Worm (Caenorhabditis elegans) whole organism, young adult: Measurements from ENCODE around the gene cdf-2.

Experiments
- B0019.2 ChIP-seq: fragments of 200-800 bp; sonication (Bioruptor generic); conservative IDR thresholded peaks from 2 replicates; pipeline ENCODE4 v1.3.6; 2022; ENCODE audit warnings: missing genetic modification reagents, missing genetic modification characterization, missing compliant biosample characterization
- B0035.1 ChIP-seq: sonication (generic microtip); optimal IDR thresholded peaks from 2 replicates; lab custom pipeline; 2016; ENCODE audit warnings: missing genetic modification characterization, mild to moderate bottlenecking, missing compliant biosample characterization, missing genotype, missing genetic modification reagents
- B0261.1 ChIP-seq: sonication (generic microtip); optimal IDR thresholded peaks from 2 replicates; lab custom pipeline; 2016; ENCODE audit warnings: mild to moderate bottlenecking, missing genetic modification characterization, moderate library complexity, missing compliant biosample characterization
- C06A6.2 ChIP-seq: fragments of 200-800 bp; sonication (Bioruptor generic); conservative IDR thresholded peaks from 2 replicates; pipeline ENCODE4 v1.3.6; 2022; ENCODE audit warnings: missing genetic modification characterization, missing compliant biosample characterization
- C17E4.6 ChIP-seq: fragments of 200-800 bp; sonication (Bioruptor generic); IDR thresholded peaks from 2 replicates; pipeline ENCODE4 v1.3.6; 2022; ENCODE audit warnings: missing genetic modification reagents, missing genetic modification characterization, missing compliant biosample characterization
- F23B12.7 ChIP-seq: sonication (generic microtip); optimal IDR thresholded peaks from 2 replicates; lab custom pipeline; 2017; ENCODE audit warnings: missing genetic modification characterization, mild to moderate bottlenecking, missing compliant biosample characterization, antibody characterized with exemption, moderate library complexity; ENCODE audit not compliant: insufficient read depth
- F33H1.4 ChIP-seq: fragments of 200-800 bp; sonication (Bioruptor generic); IDR thresholded peaks from 2 replicates; pipeline ENCODE4 v1.3.6; 2022; ENCODE audit warnings: missing genetic modification reagents, missing genetic modification characterization, missing compliant biosample characterization
- F39B2.1 ChIP-seq: fragments of 200-800 bp; sonication (Bioruptor generic); IDR thresholded peaks from 2 replicates; pipeline ENCODE4 v1.3.6; 2022; ENCODE audit warnings: missing genetic modification reagents, missing genetic modification characterization, missing compliant biosample characterization
- K12H6.12 ChIP-seq: fragments of 200-800 bp; sonication (Bioruptor generic); optimal IDR thresholded peaks from 2 replicates; lab custom pipeline; 2018; ENCODE audit warnings: mild to moderate bottlenecking, missing genetic modification characterization, missing compliant biosample characterization
- Y79H2A.3 ChIP-seq: fragments of 200-800 bp; sonication (Bioruptor generic); conservative IDR thresholded peaks from 2 replicates; pipeline ENCODE4 v1.3.6; 2022; ENCODE audit warnings: missing genetic modification reagents, missing genetic modification characterization, missing compliant biosample characterization
- ZK185.1 ChIP-seq: sonication (generic microtip); optimal IDR thresholded peaks from 2 replicates; lab custom pipeline; 2016; ENCODE audit warnings: mild to moderate bottlenecking, missing genetic modification characterization, missing compliant biosample characterization; ENCODE audit not compliant: poor library complexity, severe bottlenecking
- aptf-3 ChIP-seq: fragments of 200-800 bp; sonication (Bioruptor generic); IDR thresholded peaks from 2 replicates; pipeline ENCODE4 v1.3.6; 2022; ENCODE audit warnings: missing genetic modification characterization, missing compliant biosample characterization
- bed-1 ChIP-seq: fragments of 200-800 bp; sonication (Bioruptor generic); IDR thresholded peaks from 2 replicates; pipeline ENCODE4 v1.3.6; 2022; ENCODE audit warnings: missing genetic modification reagents, missing genetic modification characterization, missing compliant biosample characterization
- ceh-100 ChIP-seq: fragments of 200-800 bp; sonication (Bioruptor generic); IDR thresholded peaks from 2 replicates; pipeline ENCODE4 v1.3.6; 2022; ENCODE audit warnings: missing genetic modification reagents, missing genetic modification characterization, missing compliant biosample characterization
- ceh-79 ChIP-seq: sonication (generic microtip); optimal IDR thresholded peaks from 2 replicates; lab custom pipeline; 2017; ENCODE audit warnings: mild to moderate bottlenecking, missing genetic modification characterization, missing compliant biosample characterization
- dox-1 ChIP-seq: fragments of 200-800 bp; sonication (Bioruptor generic); IDR thresholded peaks from 2 replicates; pipeline ENCODE4 v1.3.6; 2022; ENCODE audit warnings: missing genetic modification reagents, missing genetic modification characterization, missing compliant biosample characterization
- dpl-1 ChIP-seq: fragments of 150-350 bp; optimal IDR thresholded peaks from 2 replicates; lab custom pipeline; 2014; ENCODE audit warnings: missing biosample characterization, missing genetic modification reagents, missing genetic modification characterization
- efl-1 ChIP-seq: fragments of 150-350 bp; optimal IDR thresholded peaks from 2 replicates; lab custom pipeline; 2014; ENCODE audit warnings: missing biosample characterization, missing genetic modification reagents, missing genetic modification characterization
- egl-44 ChIP-seq: fragments of 200-800 bp; sonication (Bioruptor generic); IDR thresholded peaks from 2 replicates; pipeline ENCODE4 v1.3.6; 2022; ENCODE audit warnings: missing genetic modification reagents, missing genetic modification characterization, missing compliant biosample characterization
- ets-4 ChIP-seq: fragments of 200-800 bp; sonication (Bioruptor generic); optimal IDR thresholded peaks from 2 replicates; lab custom pipeline; 2018; ENCODE audit warnings: mild to moderate bottlenecking, missing genetic modification characterization, missing compliant biosample characterization
- him-1 ChIP-seq: sonication (generic microtip); optimal IDR thresholded peaks from 2 replicates; lab custom pipeline; 2016; ENCODE audit warnings: missing genotype, missing genetic modification reagents, missing genetic modification characterization, missing compliant biosample characterization
- hmg-20 ChIP-seq: fragments of 200-800 bp; sonication (Bioruptor generic); IDR thresholded peaks from 2 replicates; pipeline ENCODE4 v1.3.6; 2022; ENCODE audit warnings: missing genetic modification reagents, missing genetic modification characterization, missing compliant biosample characterization
- hrde-1 ChIP-seq: sonication (generic microtip); optimal IDR thresholded peaks from 2 replicates; lab custom pipeline; 2016; ENCODE audit warnings: missing genetic modification characterization, mild to moderate bottlenecking, missing compliant biosample characterization, moderate library complexity, missing genotype, missing genetic modification reagents, borderline replicate concordance
- hsf-1 ChIP-seq: fragments of 200-800 bp; sonication (Bioruptor generic); IDR thresholded peaks from 2 replicates; pipeline ENCODE4 v1.3.6; 2022; ENCODE audit warnings: missing genetic modification reagents, missing genetic modification characterization, missing compliant biosample characterization
- let-526 ChIP-seq: fragments of 200-800 bp; sonication (Bioruptor generic); IDR thresholded peaks from 2 replicates; pipeline ENCODE4 v1.3.6; 2022; ENCODE audit warnings: missing genetic modification reagents, missing genetic modification characterization, missing compliant biosample characterization
- let-607 ChIP-seq, 2 experiments: fragments of 200-800 bp in 1 of 2; sonication (Bioruptor generic) in 1 of 2; sonication (generic microtip) in 1 of 2; optimal IDR thresholded peaks; 2 replicates each; lab custom pipeline; 2016 to 2018; ENCODE audit warnings: mild to moderate bottlenecking in 2 of 2, missing compliant biosample characterization in 2 of 2, missing genetic modification characterization in 2 of 2, moderate library complexity in 2 of 2, missing genotype in 1 of 2
- lin-40 ChIP-seq: sonication (generic microtip); optimal IDR thresholded peaks from 2 replicates; lab custom pipeline; 2016; ENCODE audit warnings: missing genetic modification characterization, mild to moderate bottlenecking, missing compliant biosample characterization, missing genotype, missing genetic modification reagents
- lir-1 ChIP-seq: fragments of 200-800 bp; sonication (Bioruptor generic); conservative IDR thresholded peaks from 2 replicates; pipeline ENCODE4 v1.3.6; 2022; ENCODE audit warnings: missing genetic modification reagents, missing genetic modification characterization, missing compliant biosample characterization
- lsy-27 ChIP-seq: sonication (generic microtip); optimal IDR thresholded peaks from 2 replicates; lab custom pipeline; 2017; ENCODE audit warnings: missing genetic modification characterization, mild to moderate bottlenecking, missing compliant biosample characterization, antibody characterized with exemption, missing genotype, borderline replicate concordance; ENCODE audit not compliant: insufficient read depth
- madf-3 ChIP-seq: fragments of 200-800 bp; sonication (Bioruptor generic); IDR thresholded peaks from 2 replicates; pipeline ENCODE4 v1.3.6; 2022; ENCODE audit warnings: missing genetic modification reagents, missing genetic modification characterization, missing compliant biosample characterization
- madf-6 ChIP-seq: fragments of 200-800 bp; sonication (Bioruptor generic); IDR thresholded peaks from 2 replicates; pipeline ENCODE4 v1.3.6; 2022; ENCODE audit warnings: missing genetic modification reagents, missing genetic modification characterization, missing compliant biosample characterization
- mcd-1 ChIP-seq: fragments of 200-800 bp; sonication (Bioruptor generic); IDR thresholded peaks from 2 replicates; pipeline ENCODE4 v1.3.6; 2022; ENCODE audit warnings: missing genetic modification reagents, missing genetic modification characterization, missing compliant biosample characterization
- mes-4 ChIP-seq: sonication (generic microtip); optimal IDR thresholded peaks from 2 replicates; lab custom pipeline; 2016; ENCODE audit warnings: missing genotype, missing genetic modification characterization, missing compliant biosample characterization
- nfya-2 ChIP-seq: fragments of 200-800 bp; sonication (Bioruptor generic); IDR thresholded peaks from 2 replicates; pipeline ENCODE4 v1.3.6; 2022; ENCODE audit warnings: missing genetic modification reagents, missing genetic modification characterization, missing compliant biosample characterization
- nhr-120 ChIP-seq: fragments of 200-800 bp; sonication (Bioruptor generic); IDR thresholded peaks from 2 replicates; pipeline ENCODE4 v1.3.6; 2022; ENCODE audit warnings: missing genetic modification characterization, missing compliant biosample characterization
- nhr-80 ChIP-seq: sonication (generic microtip); optimal IDR thresholded peaks from 2 replicates; lab custom pipeline; 2016; ENCODE audit warnings: missing genetic modification characterization, missing compliant biosample characterization
- repo-1 ChIP-seq: sonication (generic microtip); optimal IDR thresholded peaks from 2 replicates; lab custom pipeline; 2017; ENCODE audit warnings: mild to moderate bottlenecking, missing genetic modification characterization, missing compliant biosample characterization
- sea-2 ChIP-seq: fragments of 200-800 bp; sonication (Bioruptor generic); IDR thresholded peaks from 2 replicates; pipeline ENCODE4 v1.3.6; 2022; ENCODE audit warnings: missing genetic modification characterization, missing compliant biosample characterization
- snpc-1.1 ChIP-seq: sonication (generic microtip); optimal IDR thresholded peaks from 2 replicates; lab custom pipeline; 2017; ENCODE audit warnings: missing genetic modification characterization, mild to moderate bottlenecking, missing compliant biosample characterization, antibody characterized with exemption, moderate library complexity, missing genotype, missing genetic modification reagents; ENCODE audit not compliant: insufficient read depth
- tbx-9 ChIP-seq: sonication (generic microtip); optimal IDR thresholded peaks from 2 replicates; lab custom pipeline; 2016; ENCODE audit warnings: borderline replicate concordance, missing genetic modification characterization, inconsistent platforms, missing compliant biosample characterization
- tlf-1 ChIP-seq: fragments of 200-800 bp; sonication (Bioruptor generic); optimal IDR thresholded peaks from 2 replicates; lab custom pipeline; 2018; ENCODE audit warnings: mild to moderate bottlenecking, missing genetic modification characterization, missing compliant biosample characterization
- unc-62 ChIP-seq: fragments of 150-350 bp; optimal IDR thresholded peaks from 2 replicates; lab custom pipeline; 2014; ENCODE audit warnings: missing biosample characterization, missing genetic modification reagents, missing genetic modification characterization
- zfh-2 ChIP-seq: fragments of 200-800 bp; sonication (Bioruptor generic); conservative IDR thresholded peaks from 2 replicates; pipeline ENCODE4 v1.3.6; 2022; ENCODE audit warnings: missing genetic modification reagents, missing genetic modification characterization, missing compliant biosample characterization
- zim-3 ChIP-seq: sonication (generic microtip); optimal IDR thresholded peaks from 2 replicates; lab custom pipeline; 2017; ENCODE audit warnings: mild to moderate bottlenecking, missing genetic modification characterization, moderate library complexity, missing compliant biosample characterization
- ztf-22 ChIP-seq: fragments of 200-800 bp; sonication (Bioruptor generic); optimal IDR thresholded peaks from 2 replicates; lab custom pipeline; 2018; ENCODE audit warnings: mild to moderate bottlenecking, missing genetic modification characterization, moderate library complexity, missing compliant biosample characterization
- ztf-26 ChIP-seq: sonication (generic microtip); optimal IDR thresholded peaks from 2 replicates; lab custom pipeline; 2017; ENCODE audit warnings: missing genetic modification characterization, missing compliant biosample characterization

Gene cdf-2

ce11 chrX:12454290-12454795 lies 12.4 kb downstream of the cdf-2 start, which contains the start of the genes T18D3.9 and T18D3.1 (continued):
- TF ChIP-seq lin-40 (tag; lab: Kevin White, UChicago) (peak; percentile 17), B0035.1 (no peak), madf-6 (GFP tag; lab: Robert Waterston, UW) (no peak), mes-4 (tag; lab: Kevin White, UChicago) (no peak), mcd-1 (GFP tag; lab: Robert Waterston, UW) (peak; percentile 84), nhr-80 (peak; percentile 52)

- TF ChIP-seq dpl-1 (GFP tag; lab: Kevin White, UChicago) (no peak), aptf-3 (no peak), C06A6.2 (GFP tag; lab: Robert Waterston, UW) (no peak), tlf-1 (GFP tag; lab: Kevin White, UChicago) (no peak), ceh-100 (GFP tag; lab: Robert Waterston, UW) (no peak), zfh-2 (peak; percentile 97), let-526 (GFP tag; lab: Robert Waterston, UW) (no peak), madf-6 (GFP tag; lab: Robert Waterston, UW) (0 out of 2 replicates have a peak, but pooled peaks have one; percentile 16), ZK185.1 (tag; lab: Kevin White, UChicago) (no peak), ets-4 (GFP tag; lab: Kevin White, UChicago) (peak; percentile 13), B0019.2 (GFP tag; lab: Robert Waterston, UW) (no peak), dox-1 (peak; percentile 58), ztf-26 (tag; lab: Kevin White, UChicago) (peak; percentile 25), hsf-1 (GFP tag; lab: Robert Waterston, UW) (no peak), lsy-27 (tag; lab: Kevin White, UChicago) (no peak), lin-40 (tag; lab: Kevin White, UChicago) (peak; percentile 54), sea-2 (GFP tag; lab: Robert Waterston, UW) (no peak), nfya-2 (no peak), snpc-1.1 (tag; lab: Kevin White, UChicago) (no peak), zim-3 (tag; lab: Kevin White, UChicago) (no peak), madf-3 (GFP tag; lab: Robert Waterston, UW) (no peak), B0261.1 (tag; lab: Kevin White, UChicago) (peak; percentile 11), let-607 (tag; optimal IDR thresholded peaks at IDR 0.05; lab: Kevin White, UChicago) (peak; percentile 56 to 62), repo-1 (tag; lab: Kevin White, UChicago) (no peak), ztf-22 (no peak), F39B2.1 (GFP tag; lab: Robert Waterston, UW) (no peak), hmg-20 (GFP tag; lab: Robert Waterston, UW) (no peak), ceh-79 (tag; lab: Kevin White, UChicago) (peak; percentile 11), lir-1 (GFP tag; lab: Robert Waterston, UW) (0 out of 2 replicates have a peak, but pooled peaks have one; percentile 20), hrde-1 (no peak), nhr-120 (GFP tag; lab: Robert Waterston, UW) (no peak), egl-44 (no peak), tbx-9 (tag; lab: Kevin White, UChicago) (no peak), unc-62 (no peak), Y79H2A.3 (GFP tag; lab: Robert Waterston, UW) (no peak), K12H6.12 (tag; lab: Kevin White, UChicago) (peak; percentile 62), C17E4.6 (GFP tag; lab: Robert Waterston, UW) (no peak), F33H1.4 (GFP tag; lab: Robert Waterston, UW) (no peak), efl-1 (no peak), him-1 (no peak), F23B12.7 (peak; percentile 52), bed-1 (GFP tag; lab: Robert Waterston, UW) (no peak)
Measured at ce11 chrX:12452143-12452570, 14.6 kb downstream of the cdf-2 start.
